Worm (Caenorhabditis elegans) whole organism, L4/young adult: ENCODE data around the gene svh-1.

Experiments
- W03F9.2 ChIP-seq: fragments of 150-350 bp; optimal IDR thresholded peaks from 2 replicates; lab custom pipeline; 2014; ENCODE audit warnings: missing biosample characterization, missing genetic modification characterization
- dao-5 ChIP-seq: sonication (generic microtip); optimal IDR thresholded peaks from 2 replicates; lab custom pipeline; 2016; ENCODE audit warnings: missing genotype, missing genetic modification characterization, moderate library complexity, missing compliant biosample characterization
- him-1 ChIP-seq: sonication (generic microtip); optimal IDR thresholded peaks from 2 replicates; lab custom pipeline; 2016; ENCODE audit warnings: missing genotype, missing genetic modification reagents, missing genetic modification characterization, missing compliant biosample characterization

DNA sequence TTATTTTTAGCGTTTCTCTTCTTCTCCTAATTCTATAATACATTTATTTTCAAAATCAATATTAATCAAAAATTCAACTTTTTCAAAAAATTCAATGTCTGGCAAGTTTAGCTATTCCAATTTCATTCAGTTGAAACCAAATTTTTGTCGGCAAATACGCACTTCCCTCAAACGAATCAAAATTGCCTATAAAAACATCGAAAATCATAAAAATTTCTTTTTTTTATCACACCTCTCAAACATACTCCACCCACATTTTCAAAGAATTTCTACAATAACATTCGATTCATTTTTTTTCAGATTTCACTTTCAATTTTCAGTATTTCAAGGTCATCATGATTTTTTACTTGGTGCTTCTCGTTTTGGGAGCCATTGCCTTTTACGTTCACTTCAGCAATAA, 47.3 kb upstream of the svh-1 start, which contains the start of gene faah-1:
- no peak for TF ChIP-seq dao-5 (tag; lab: Kevin White, UChicago)
- TF ChIP-seq him-1 (tag; lab: Kevin White, UChicago), result no peak
- no peak for TF ChIP-seq W03F9.2 (tag; lab: Kevin White, UChicago)
